Worm (Caenorhabditis elegans): Measurements from ENCODE around the gene F59F5.7.

ce11 chrX:10566775-10567174 lies 7.5 kb downstream of the F59F5.7 start:
- TF ChIP-seq dao-5 (tag; optimal IDR thresholded peaks at IDR 0.05) (no peak), him-1 (tag; optimal IDR thresholded peaks at IDR 0.05) (no peak)
